3 fruit fly cellular contexts compared by ENCODE assay signal in genomic region chrX:4962964-4963363, dm6.
TF ChIP-seq lines count a peak whose summit lies in the region.

No protein-coding gene starts in this region.

- TF ChIP-seq CTCF in whole organism, embryonic (GFP tag; optimal IDR thresholded peaks at IDR 0.05; lab: Kevin White, UChicago): no peak

TF ChIP-seq in whole organism, embryonic, 481 proteins besides CTCF, POLR2A, EP300 and RAD21:
- TF ChIP-seq CG4360 (GFP tag; IDR thresholded peaks at IDR 0.05; lab: Robert Waterston, UW): no peak
- TF ChIP-seq Drgx (GFP tag; IDR thresholded peaks at IDR 0.05; lab: Robert Waterston, UW): peak; percentile 52; the same call in 1 of the 2 replicates

TF ChIP-seq in whole organism, prepupa, 60 proteins besides CTCF, POLR2A, EP300 and RAD21 (continues in another document):
- peak; percentile 48; the same call in 2 of the 3 replicates for TF ChIP-seq CG8119 (GFP tag; IDR thresholded peaks at IDR 0.05; lab: Robert Waterston, UW)
- no peak for TF ChIP-seq CG10669 (GFP tag; optimal IDR thresholded peaks at IDR 0.05; lab: Kevin White, UChicago)
- no peak for TF ChIP-seq lz (GFP tag; optimal IDR thresholded peaks at IDR 0.05; lab: Kevin White, UChicago)
- no peak for TF ChIP-seq CG8632 (GFP tag; optimal IDR thresholded peaks at IDR 0.05; lab: Kevin White, UChicago)
- TF ChIP-seq topi (GFP tag; optimal IDR thresholded peaks at IDR 0.05; lab: Kevin White, UChicago): no peak
- TF ChIP-seq Sox15 (GFP tag; optimal IDR thresholded peaks at IDR 0.05; lab: Kevin White, UChicago): no peak
- TF ChIP-seq svp (GFP tag; lab: Kevin White, UChicago): no peak
- 0 out of 2 replicates have a peak, but pooled peaks have one; percentile 44 for TF ChIP-seq CG15336 (GFP tag; IDR thresholded peaks at IDR 0.05; lab: Robert Waterston, UW)
- TF ChIP-seq Ets96B (tag; optimal IDR thresholded peaks at IDR 0.05; lab: Kevin White, UChicago): no peak
- TF ChIP-seq Eip78C (GFP tag; lab: Kevin White, UChicago): peak; percentile 46
- no peak for TF ChIP-seq cyc (GFP tag; optimal IDR thresholded peaks at IDR 0.05; lab: Kevin White, UChicago)
- TF ChIP-seq Ets21C (GFP tag; optimal IDR thresholded peaks at IDR 0.05; lab: Kevin White, UChicago): no peak
- no peak for TF ChIP-seq CG6854 (GFP tag; optimal IDR thresholded peaks at IDR 0.05; lab: Kevin White, UChicago)
- no peak for TF ChIP-seq Hr39 (GFP tag; optimal IDR thresholded peaks at IDR 0.05; lab: Kevin White, UChicago)
- peak; percentile 24 for TF ChIP-seq Lpt (GFP tag; optimal IDR thresholded peaks at IDR 0.05; lab: Kevin White, UChicago)
- no peak for TF ChIP-seq vri (GFP tag; optimal IDR thresholded peaks at IDR 0.05; lab: Kevin White, UChicago)
- TF ChIP-seq CG34406 (GFP tag; optimal IDR thresholded peaks at IDR 0.05; lab: Kevin White, UChicago): no peak
- no peak for TF ChIP-seq fd59A (GFP tag; optimal IDR thresholded peaks at IDR 0.05; lab: Kevin White, UChicago)
- no peak for TF ChIP-seq CG8319 (GFP tag; optimal IDR thresholded peaks at IDR 0.05; lab: Kevin White, UChicago)
- TF ChIP-seq Sox102F (GFP tag; optimal IDR thresholded peaks at IDR 0.05; lab: Kevin White, UChicago): no peak
- TF ChIP-seq dac (GFP tag; optimal IDR thresholded peaks at IDR 0.05; lab: Kevin White, UChicago): peak; percentile 7
- TF ChIP-seq CG3032 (tag; optimal IDR thresholded peaks at IDR 0.05; lab: Kevin White, UChicago): no peak
- TF ChIP-seq Smox (GFP tag; optimal IDR thresholded peaks at IDR 0.05; lab: Kevin White, UChicago): no peak
- peak; percentile 16 for TF ChIP-seq pdm3 (GFP tag; optimal IDR thresholded peaks at IDR 0.05; lab: Kevin White, UChicago)
- TF ChIP-seq CG11762 (GFP tag; optimal IDR thresholded peaks at IDR 0.05; lab: Kevin White, UChicago; ENCODE audit: insufficient read depth): no peak
- peak; percentile 63 for TF ChIP-seq CG6163 (GFP tag; IDR thresholded peaks at IDR 0.05; lab: Robert Waterston, UW)
- TF ChIP-seq CG3919 (GFP tag; optimal IDR thresholded peaks at IDR 0.05; lab: Kevin White, UChicago): peak; percentile 37
- TF ChIP-seq CG10631 (GFP tag; optimal IDR thresholded peaks at IDR 0.05; lab: Kevin White, UChicago): peak; percentile 1
- TF ChIP-seq CG7368 (GFP tag; optimal IDR thresholded peaks at IDR 0.05; lab: Kevin White, UChicago): no peak
- no peak for TF ChIP-seq Eip93F (GFP tag; optimal IDR thresholded peaks at IDR 0.05; lab: Kevin White, UChicago)
- TF ChIP-seq salr (GFP tag; optimal IDR thresholded peaks at IDR 0.05; lab: Kevin White, UChicago): no peak
- peak; percentile 14 for TF ChIP-seq acj6 (GFP tag; optimal IDR thresholded peaks at IDR 0.05; lab: Kevin White, UChicago)
- TF ChIP-seq CG4318 (GFP tag; optimal IDR thresholded peaks at IDR 0.05; lab: Kevin White, UChicago): peak; percentile 9
- no peak for TF ChIP-seq CG1621 (tag; optimal IDR thresholded peaks at IDR 0.05; lab: Kevin White, UChicago)
- no peak for TF ChIP-seq CG11294 (GFP tag; IDR thresholded peaks at IDR 0.05; lab: Robert Waterston, UW)
- no peak for TF ChIP-seq CG31627 (GFP tag; optimal IDR thresholded peaks at IDR 0.05; lab: Kevin White, UChicago)
- TF ChIP-seq CG6276 (GFP tag; optimal IDR thresholded peaks at IDR 0.05; lab: Kevin White, UChicago): no peak
- TF ChIP-seq fd85E (GFP tag; optimal IDR thresholded peaks at IDR 0.05; lab: Kevin White, UChicago): no peak
- TF ChIP-seq Hr38 (GFP tag; optimal IDR thresholded peaks at IDR 0.05; lab: Kevin White, UChicago): no peak
- TF ChIP-seq Hr4 (GFP tag; optimal IDR thresholded peaks at IDR 0.05; lab: Kevin White, UChicago): peak; percentile 39
- no peak for TF ChIP-seq net (GFP tag; optimal IDR thresholded peaks at IDR 0.05; lab: Kevin White, UChicago)
- TF ChIP-seq CG32006 (GFP tag; optimal IDR thresholded peaks at IDR 0.05; lab: Kevin White, UChicago): peak; percentile 68
- no peak for TF ChIP-seq Gug (GFP tag; IDR thresholded peaks at IDR 0.05; lab: Robert Waterston, UW)
- peak; percentile 31 for TF ChIP-seq OdsH (GFP tag; optimal IDR thresholded peaks at IDR 0.05; lab: Kevin White, UChicago)
- TF ChIP-seq eg (GFP tag; IDR thresholded peaks at IDR 0.05; lab: Robert Waterston, UW): peak; percentile 53; the same call in 1 of the 3 replicates
- TF ChIP-seq CG16779 (tag; optimal IDR thresholded peaks at IDR 0.05; lab: Kevin White, UChicago): no peak

TF ChIP-seq in whole organism, pupa, 21 proteins besides CTCF, POLR2A, EP300 and RAD21:
- 0 out of 2 replicates have a peak, but pooled peaks have one; percentile 13 for TF ChIP-seq CG12605 (GFP tag; IDR thresholded peaks at IDR 0.05; lab: Robert Waterston, UW)
- no peak for TF ChIP-seq CG17806 (tag; optimal IDR thresholded peaks at IDR 0.05; lab: Kevin White, UChicago)
- no peak for TF ChIP-seq gl (tag; optimal IDR thresholded peaks at IDR 0.05; lab: Kevin White, UChicago)
- TF ChIP-seq Pif1B (GFP tag; optimal IDR thresholded peaks at IDR 0.05; lab: Kevin White, UChicago): no peak
- TF ChIP-seq Ets98B (GFP tag; IDR thresholded peaks at IDR 0.05; lab: Robert Waterston, UW): peak; percentile 55
- no peak for TF ChIP-seq CG32121 (GFP tag; IDR thresholded peaks at IDR 0.05; lab: Robert Waterston, UW)
- no peak for TF ChIP-seq CG10348 (GFP tag; IDR thresholded peaks at IDR 0.05; lab: Robert Waterston, UW)
- TF ChIP-seq CG4496 (GFP tag; IDR thresholded peaks at IDR 0.05; lab: Robert Waterston, UW): 0 out of 3 replicates have a peak, but pooled peaks have one; percentile 25
- TF ChIP-seq fd96Ca (GFP tag; IDR thresholded peaks at IDR 0.05; lab: Robert Waterston, UW): peak; percentile 67; the same call in 1 of the 3 replicates
- TF ChIP-seq CG8159 (tag; optimal IDR thresholded peaks at IDR 0.05; lab: Kevin White, UChicago): no peak
- TF ChIP-seq Pif1A (GFP tag; optimal IDR thresholded peaks at IDR 0.05; lab: Kevin White, UChicago): peak; percentile 19
- no peak for TF ChIP-seq CG13204 (GFP tag; optimal IDR thresholded peaks at IDR 0.05; lab: Kevin White, UChicago)
- peak; percentile 77 for TF ChIP-seq CG14655 (GFP tag; optimal IDR thresholded peaks at IDR 0.05; lab: Kevin White, UChicago)
- TF ChIP-seq CG8301 (tag; optimal IDR thresholded peaks at IDR 0.05; lab: Kevin White, UChicago): peak; percentile 63
- TF ChIP-seq Snoo (tag; optimal IDR thresholded peaks at IDR 0.05; lab: Kevin White, UChicago): no peak
- no peak for TF ChIP-seq CG34367 (tag; optimal IDR thresholded peaks at IDR 0.05; lab: Kevin White, UChicago)
- no peak for TF ChIP-seq D1 (tag; optimal IDR thresholded peaks at IDR 0.05; lab: Kevin White, UChicago)
- TF ChIP-seq CG9948 (tag; optimal IDR thresholded peaks at IDR 0.05; lab: Kevin White, UChicago): peak; percentile 18
- no peak for TF ChIP-seq CG15710 (tag; optimal IDR thresholded peaks at IDR 0.05; lab: Kevin White, UChicago)
- TF ChIP-seq rn (GFP tag; IDR thresholded peaks at IDR 0.05; lab: Robert Waterston, UW): no peak

Comparison
In these comparisons a context has a peak if more than half of its experiments do, and no peak if none do; other contexts are left out.
1. Of the 7 proteins assayed by ChIP-seq in both whole organism, embryonic and whole organism, prepupa: peak only in whole organism, embryonic: none; only in whole organism, prepupa: Lpt; in both: none; in neither: 6.